Worm (Caenorhabditis elegans): ENCODE results near the gene F13E9.5.

ce11 chrIV:10899091-10899490, 14.9 kb upstream of the F13E9.5 start, which contains the start of the genes F13E9.9 and F13E9.19:
- TF ChIP-seq sox-4 (tag; optimal IDR thresholded peaks at IDR 0.05), result no peak
- TF ChIP-seq pha-4 (tag; optimal IDR thresholded peaks at IDR 0.05), result no peak
- no peak for TF ChIP-seq unc-55 (GFP tag; optimal IDR thresholded peaks at IDR 0.05)
- TF ChIP-seq tbx-2 (tag; optimal IDR thresholded peaks at IDR 0.05), result no peak
- TF ChIP-seq hlh-6 (tag; optimal IDR thresholded peaks at IDR 0.05), result no peak
- TF ChIP-seq tbx-7 (tag; optimal IDR thresholded peaks at IDR 0.05), result no peak
- TF ChIP-seq odd-2 (tag; optimal IDR thresholded peaks at IDR 0.05), result no peak
- TF ChIP-seq nhr-11 (tag; optimal IDR thresholded peaks at IDR 0.05), result no peak
- TF ChIP-seq ceh-24 (tag; optimal IDR thresholded peaks at IDR 0.05), result no peak
- TF ChIP-seq pros-1 (tag; optimal IDR thresholded peaks at IDR 0.05), result no peak
- TF ChIP-seq fkh-10 (GFP tag; optimal IDR thresholded peaks at IDR 0.05), result no peak
- TF ChIP-seq eyg-1 (tag; optimal IDR thresholded peaks at IDR 0.05), result no peak
- TF ChIP-seq ceh-18 (tag; optimal IDR thresholded peaks at IDR 0.05), result no peak

Data from whole organism, late embryonic.